Fruit fly (Drosophila melanogaster) whole organism, embryonic: ENCODE results near the gene Irk2.

ENCODE experiments used
- Abd-B ChIP-seq: fragments of 200-800 bp; sonication (Bioruptor generic); optimal IDR thresholded peaks from 2 replicates; lab custom pipeline; 2018; ENCODE audit warnings: missing biosample characterization, mild to moderate bottlenecking, missing genetic modification characterization, moderate library complexity
- Adf1 ChIP-seq: fragments of 200-800 bp; sonication (Bioruptor generic); IDR thresholded peaks from 2 replicates; pipeline ENCODE4 v1.3.6; 2022; ENCODE audit warnings: missing biosample characterization, missing genetic modification characterization
- B-H2 ChIP-seq: fragments of 200-800 bp; sonication (Bioruptor generic); optimal IDR thresholded peaks from 2 replicates; lab custom pipeline; 2018; ENCODE audit warnings: missing biosample characterization, mild to moderate bottlenecking, missing genetic modification characterization
- C15 ChIP-seq: fragments of 200-800 bp; sonication (Bioruptor generic); IDR thresholded peaks from 3 replicates; pipeline ENCODE4 v1.3.6; 2022; ENCODE audit warnings: missing biosample characterization, missing genetic modification characterization
- CG10321 ChIP-seq: fragments of 200-800 bp; sonication (Bioruptor generic); IDR thresholded peaks from 2 replicates; pipeline ENCODE4 v1.3.6; 2022; ENCODE audit warnings: missing biosample characterization, missing genetic modification characterization
- CG11093 ChIP-seq: fragments of 200-800 bp; sonication (Bioruptor generic); IDR thresholded peaks from 3 replicates; pipeline ENCODE4 v1.3.6; 2022; ENCODE audit warnings: missing biosample characterization, missing genetic modification characterization
- CG11456 ChIP-seq: fragments of 200-800 bp; sonication (Bioruptor generic); IDR thresholded peaks from 3 replicates; pipeline ENCODE4 v1.3.6; 2022; ENCODE audit warnings: missing biosample characterization, missing genetic modification characterization
- CG13123 ChIP-seq: fragments of 200-800 bp; sonication (Bioruptor generic); optimal IDR thresholded peaks from 2 replicates; lab custom pipeline; 2016; ENCODE audit warnings: missing biosample characterization, missing genetic modification characterization
- CG14667 ChIP-seq: fragments of 200-800 bp; sonication (Bioruptor generic); IDR thresholded peaks from 2 replicates; pipeline ENCODE4 v1.3.6; 2022; ENCODE audit warnings: missing biosample characterization, missing genetic modification characterization
- CG14965 ChIP-seq: fragments of 200-800 bp; sonication (Bioruptor generic); optimal IDR thresholded peaks from 2 replicates; lab custom pipeline; 2016; ENCODE audit warnings: missing biosample characterization, missing genetic modification characterization, borderline replicate concordance
- CG15011 ChIP-seq: fragments of 200-800 bp; sonication (Bioruptor generic); optimal IDR thresholded peaks from 3 replicates; lab custom pipeline; 2018; ENCODE audit warnings: missing biosample characterization, mild to moderate bottlenecking, missing genetic modification characterization
- CG3163 ChIP-seq: fragments of 200-800 bp; sonication (Bioruptor generic); optimal IDR thresholded peaks from 3 replicates; lab custom pipeline; 2016; ENCODE audit warnings: missing biosample characterization, missing genetic modification characterization
- CG42726 ChIP-seq: fragments of 200-800 bp; sonication (Bioruptor generic); IDR thresholded peaks from 2 replicates; pipeline ENCODE4 v1.3.6; 2022; ENCODE audit warnings: missing biosample characterization, missing genetic modification characterization; ENCODE audit not compliant: partially characterized antibody
- CG4617 ChIP-seq: fragments of 200-800 bp; sonication (Bioruptor generic); optimal IDR thresholded peaks from 3 replicates; lab custom pipeline; 2016; ENCODE audit warnings: missing biosample characterization, missing genetic modification characterization, borderline replicate concordance
- CG5953 ChIP-seq: fragments of 200-800 bp; sonication (Bioruptor generic); IDR thresholded peaks from 2 replicates; pipeline ENCODE4 v1.3.6; 2022; ENCODE audit warnings: missing biosample characterization, missing genetic modification characterization
- CG7372 ChIP-seq: fragments of 200-800 bp; sonication (Bioruptor generic); IDR thresholded peaks from 2 replicates; pipeline ENCODE4 v1.3.6; 2022; ENCODE audit warnings: missing biosample characterization, missing genetic modification characterization
- CG7745 ChIP-seq: fragments of 200-800 bp; sonication (Bioruptor generic); optimal IDR thresholded peaks from 2 replicates; lab custom pipeline; 2018; ENCODE audit warnings: missing biosample characterization, mild to moderate bottlenecking, missing genetic modification characterization, moderate library complexity
- CG9817 ChIP-seq: fragments of 200-800 bp; sonication (Bioruptor generic); optimal IDR thresholded peaks from 2 replicates; lab custom pipeline; 2018; ENCODE audit warnings: missing biosample characterization, mild to moderate bottlenecking, missing genetic modification characterization, moderate library complexity
- Chrac-16 ChIP-seq: fragments of 200-800 bp; sonication (Bioruptor generic); optimal IDR thresholded peaks from 3 replicates; lab custom pipeline; 2016; ENCODE audit warnings: missing biosample characterization, missing genetic modification characterization
- NK7.1 ChIP-seq: fragments of 200-800 bp; sonication (Bioruptor generic); optimal IDR thresholded peaks from 3 replicates; lab custom pipeline; 2016; ENCODE audit warnings: missing biosample characterization, missing genetic modification characterization
- Neu2 ChIP-seq: fragments of 200-800 bp; sonication (Bioruptor generic); optimal IDR thresholded peaks from 3 replicates; lab custom pipeline; 2016; ENCODE audit warnings: missing biosample characterization, missing genetic modification characterization, borderline replicate concordance
- Rfx ChIP-seq: fragments of 200-800 bp; sonication (Bioruptor generic); IDR thresholded peaks from 2 replicates; pipeline ENCODE4 v1.3.6; 2022; ENCODE audit warnings: missing biosample characterization, missing genetic modification characterization
- Sox102F ChIP-seq: fragments of 200-800 bp; sonication (Bioruptor generic); optimal IDR thresholded peaks from 2 replicates; lab custom pipeline; 2018; ENCODE audit warnings: missing biosample characterization, mild to moderate bottlenecking, missing genetic modification characterization, moderate library complexity
- Sry-δ ChIP-seq: fragments of 200-800 bp; sonication (Bioruptor generic); optimal IDR thresholded peaks from 2 replicates; lab custom pipeline; 2016; ENCODE audit warnings: missing biosample characterization, missing genetic modification characterization
- Xrp1 ChIP-seq: fragments of 200-800 bp; sonication (Bioruptor generic); IDR thresholded peaks from 2 replicates; pipeline ENCODE4 v1.3.6; 2022; ENCODE audit warnings: missing biosample characterization, missing genetic modification characterization
- caup ChIP-seq: fragments of 200-800 bp; sonication (Bioruptor generic); optimal IDR thresholded peaks from 3 replicates; lab custom pipeline; 2017; ENCODE audit warnings: missing biosample characterization, mild to moderate bottlenecking, missing genetic modification characterization, moderate library complexity; ENCODE audit not compliant: severe bottlenecking
- chif ChIP-seq, 2 experiments: fragments of 200-800 bp; sonication (Bioruptor generic); optimal IDR thresholded peaks; 3 replicates each; lab custom pipeline; 2016; ENCODE audit warnings: missing biosample characterization in 2 of 2, missing genetic modification characterization in 2 of 2
- chinmo ChIP-seq: fragments of 200-800 bp; sonication (Bioruptor generic); IDR thresholded peaks from 4 replicates; pipeline ENCODE4 v1.3.6; 2022; ENCODE audit warnings: missing biosample characterization, missing genetic modification characterization; ENCODE audit not compliant: partially characterized antibody
- dati ChIP-seq: fragments of 200-800 bp; sonication (Bioruptor generic); IDR thresholded peaks from 2 replicates; pipeline ENCODE4 v1.3.6; 2022; ENCODE audit warnings: missing biosample characterization, missing genetic modification characterization
- dimm ChIP-seq: fragments of 200-800 bp; sonication (Bioruptor generic); IDR thresholded peaks from 2 replicates; pipeline ENCODE4 v1.3.6; 2022; ENCODE audit warnings: missing biosample characterization, missing genetic modification characterization
- dysf ChIP-seq: fragments of 200-800 bp; sonication (Bioruptor generic); IDR thresholded peaks from 3 replicates; pipeline ENCODE4 v1.3.6; 2022; ENCODE audit warnings: missing biosample characterization, missing genetic modification characterization
- ems ChIP-seq: fragments of 200-800 bp; sonication (Bioruptor generic); optimal IDR thresholded peaks from 3 replicates; lab custom pipeline; 2016; ENCODE audit warnings: missing biosample characterization, missing genetic modification characterization
- fd64A ChIP-seq: fragments of 200-800 bp; sonication (Bioruptor generic); optimal IDR thresholded peaks from 3 replicates; lab custom pipeline; 2018; ENCODE audit warnings: missing biosample characterization, mild to moderate bottlenecking, missing genetic modification characterization
- gfzf ChIP-seq: fragments of 200-800 bp; sonication (Bioruptor generic); optimal IDR thresholded peaks from 2 replicates; lab custom pipeline; 2016; ENCODE audit warnings: missing biosample characterization, mild to moderate bottlenecking, missing genetic modification characterization, moderate library complexity
- her ChIP-seq: fragments of 200-800 bp; sonication (Bioruptor generic); optimal IDR thresholded peaks from 2 replicates; lab custom pipeline; 2016; ENCODE audit warnings: missing biosample characterization, missing genetic modification characterization
- ind ChIP-seq: fragments of 200-800 bp; sonication (Bioruptor generic); optimal IDR thresholded peaks from 3 replicates; lab custom pipeline; 2016; ENCODE audit warnings: missing biosample characterization, missing genetic modification characterization
- jing ChIP-seq: fragments of 200-800 bp; sonication (Bioruptor generic); optimal IDR thresholded peaks from 2 replicates; lab custom pipeline; 2018; ENCODE audit warnings: missing biosample characterization, mild to moderate bottlenecking, missing genetic modification characterization
- ken ChIP-seq: fragments of 200-800 bp; sonication (Bioruptor generic); IDR thresholded peaks from 3 replicates; pipeline ENCODE4 v1.3.6; 2022; ENCODE audit warnings: missing biosample characterization, missing genetic modification characterization
- mam ChIP-seq: fragments of 200-800 bp; sonication (Bioruptor generic); optimal IDR thresholded peaks from 3 replicates; lab custom pipeline; 2016; ENCODE audit warnings: missing biosample characterization, missing genetic modification characterization
- nau ChIP-seq: fragments of 200-800 bp; sonication (Bioruptor generic); optimal IDR thresholded peaks from 3 replicates; lab custom pipeline; 2017; ENCODE audit warnings: missing biosample characterization, mild to moderate bottlenecking, missing genetic modification characterization, missing genetic modification reagents
- onecut ChIP-seq: fragments of 200-800 bp; sonication (Bioruptor generic); IDR thresholded peaks from 2 replicates; pipeline ENCODE4 v1.3.6; 2022; ENCODE audit warnings: missing biosample characterization, missing genetic modification characterization
- rib ChIP-seq: fragments of 200-800 bp; sonication (Bioruptor generic); IDR thresholded peaks from 2 replicates; pipeline ENCODE4 v1.3.6; 2022; ENCODE audit warnings: missing biosample characterization, missing genetic modification characterization
- schlank ChIP-seq: fragments of 200-800 bp; sonication (Bioruptor generic); optimal IDR thresholded peaks from 2 replicates; lab custom pipeline; 2018; ENCODE audit warnings: missing biosample characterization, mild to moderate bottlenecking, missing genetic modification characterization
- scrt ChIP-seq: fragments of 200-800 bp; sonication (Bioruptor generic); optimal IDR thresholded peaks from 2 replicates; lab custom pipeline; 2018; ENCODE audit warnings: missing biosample characterization, mild to moderate bottlenecking, missing genetic modification characterization, moderate library complexity
- trem ChIP-seq: fragments of 200-800 bp; optimal IDR thresholded peaks from 3 replicates; lab custom pipeline; 2019; ENCODE audit warnings: missing biosample characterization, mild to moderate bottlenecking, missing genetic modification characterization, moderate library complexity
- trh ChIP-seq: fragments of 200-800 bp; sonication (Bioruptor generic); optimal IDR thresholded peaks from 2 replicates; lab custom pipeline; 2016; ENCODE audit warnings: missing biosample characterization, missing genetic modification characterization
- wek ChIP-seq: fragments of 200-800 bp; sonication (Bioruptor generic); optimal IDR thresholded peaks from 3 replicates; lab custom pipeline; 2018; ENCODE audit warnings: missing biosample characterization, mild to moderate bottlenecking, missing genetic modification characterization, moderate library complexity

Gene Irk2

dm6 chr3R:23486743-23487142 is 32.5 kb downstream of the Irk2 start (continued):
- TF ChIP-seq Neu2 (GFP tag; lab: Kevin White, UChicago) (no peak), chinmo (GFP tag; lab: Robert Waterston, UW) (no peak), CG14965 (GFP tag; lab: Kevin White, UChicago) (no peak), onecut (GFP tag; lab: Robert Waterston, UW) (no peak), CG13123 (GFP tag; lab: Kevin White, UChicago) (no peak), caup (GFP tag; lab: Kevin White, UChicago) (no peak), jing (GFP tag; lab: Kevin White, UChicago) (no peak), CG5953 (GFP tag; lab: Robert Waterston, UW) (no peak)

dm6 chr3R:23483563-23483962 is 35.7 kb downstream of the Irk2 start, which contains the start of gene Ir94g:
Ir94g (plus strand) TSS chr3R:23483863.
- TF ChIP-seq CG7745 = no peak
- TF ChIP-seq CG11093 = no peak
- no peak for TF ChIP-seq trem (tag; lab: Kevin White, UChicago)
- no peak for TF ChIP-seq mam (GFP tag; lab: Kevin White, UChicago)
- no peak for TF ChIP-seq scrt (GFP tag; lab: Kevin White, UChicago)
- TF ChIP-seq Xrp1 = no peak
- no peak for TF ChIP-seq CG15011 (GFP tag; lab: Kevin White, UChicago)
- TF ChIP-seq Abd-B (GFP tag; lab: Kevin White, UChicago) = no peak
- TF ChIP-seq schlank (tag; lab: Kevin White, UChicago) = no peak
- no peak for TF ChIP-seq ken (GFP tag; lab: Robert Waterston, UW)
- TF ChIP-seq ind (GFP tag; lab: Kevin White, UChicago) = no peak
- TF ChIP-seq CG3163 (GFP tag; lab: Kevin White, UChicago) = no peak
- TF ChIP-seq Sox102F (GFP tag; lab: Kevin White, UChicago) = no peak
- no peak for TF ChIP-seq Chrac-16 (GFP tag; lab: Kevin White, UChicago)
- no peak for TF ChIP-seq NK7.1 (GFP tag; lab: Kevin White, UChicago)
- no peak for TF ChIP-seq CG7372 (GFP tag; lab: Robert Waterston, UW)
- no peak for TF ChIP-seq dati (GFP tag; lab: Robert Waterston, UW)
- TF ChIP-seq gfzf (GFP tag; lab: Kevin White, UChicago) = no peak

dm6 chr3R:23481249-23481915 is 37.9 kb downstream of the Irk2 start, which contains the start of gene Ir94f:
Ir94f (plus strand) TSS chr3R:23481865.
- TF ChIP-seq CG10321 (no peak), C15 (GFP tag; lab: Robert Waterston, UW) (no peak), rib (GFP tag; lab: Robert Waterston, UW) (no peak), CG4617 (no peak)

- TF ChIP-seq dimm (GFP tag; lab: Robert Waterston, UW) = no peak
- TF ChIP-seq B-H2 (GFP tag; lab: Kevin White, UChicago) = no peak
- no peak for TF ChIP-seq CG42726 (GFP tag; lab: Robert Waterston, UW)
- no peak for TF ChIP-seq CG14667 (GFP tag; lab: Robert Waterston, UW)
- TF ChIP-seq chif (GFP tag; optimal IDR thresholded peaks at IDR 0.05; lab: Kevin White, UChicago) = no peak
- no peak for TF ChIP-seq Rfx
- TF ChIP-seq dysf (GFP tag; lab: Robert Waterston, UW) = no peak
- TF ChIP-seq CG11456 (GFP tag; lab: Robert Waterston, UW) = no peak
- no peak for TF ChIP-seq wek (GFP tag; lab: Kevin White, UChicago)
- TF ChIP-seq her (GFP tag; lab: Kevin White, UChicago) = no peak
- TF ChIP-seq Sry-δ (GFP tag; lab: Kevin White, UChicago) = no peak
- TF ChIP-seq fd64A = no peak
- no peak for TF ChIP-seq CG9817 (tag; lab: Kevin White, UChicago)
- no peak for TF ChIP-seq Adf1 (GFP tag; lab: Robert Waterston, UW)
- no peak for TF ChIP-seq trh (GFP tag; lab: Kevin White, UChicago)
- no peak for TF ChIP-seq nau
- no peak for TF ChIP-seq ems (GFP tag; lab: Kevin White, UChicago)
Observed at dm6 chr3R:23476085-23476484, 43.2 kb downstream of the Irk2 start.
